Fruit fly (Drosophila melanogaster): ENCODE results near the gene Ggt-1.

Ggt-1 gene

DNA sequence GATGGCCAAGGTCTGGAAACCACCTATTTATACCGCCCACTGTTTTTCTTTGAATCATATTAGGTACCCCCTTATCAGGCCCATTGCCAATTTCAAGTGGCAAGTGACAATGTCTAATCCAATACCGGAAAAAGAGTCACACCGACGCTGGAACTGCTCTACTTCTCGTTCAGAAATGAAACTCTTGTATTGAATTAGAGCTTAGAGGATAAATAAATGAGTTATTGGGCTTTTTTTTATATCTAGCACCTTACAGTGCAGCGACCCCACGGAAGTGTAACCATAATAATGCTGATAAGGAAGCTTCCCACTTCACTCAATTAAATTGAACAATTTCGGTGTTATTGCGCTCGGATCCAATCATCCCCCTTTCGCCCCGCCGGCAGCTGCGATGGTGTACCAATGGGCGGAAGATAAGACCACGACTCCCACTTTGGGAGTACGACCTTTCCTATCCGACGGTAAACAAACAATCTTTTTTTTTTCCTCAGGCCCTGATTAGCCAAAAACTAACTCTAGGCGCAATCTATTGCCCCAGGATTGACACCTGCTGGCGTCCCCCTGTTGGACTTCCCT is 18.1 kb downstream of the Ggt-1 start, which contains the start of gene CG15043 (continued):
- no peak for TF ChIP-seq CG31365 (tag; optimal IDR thresholded peaks at IDR 0.05)
- peak; percentile 40 for TF ChIP-seq CG17359 (tag; optimal IDR thresholded peaks at IDR 0.05)
- no peak for TF ChIP-seq sob (GFP tag; IDR thresholded peaks at IDR 0.05)
- no peak for TF ChIP-seq ERR (GFP tag; optimal IDR thresholded peaks at IDR 0.05)
- peak; percentile 14 for TF ChIP-seq CG12155 (GFP tag; optimal IDR thresholded peaks at IDR 0.05)
- peak; percentile 41; the same call in 1 of the 2 replicates for TF ChIP-seq crol (GFP tag; IDR thresholded peaks at IDR 0.05)
- peak; percentile 13 for TF ChIP-seq CG18476 (GFP tag; optimal IDR thresholded peaks at IDR 0.05)
- peak; percentile 12 for TF ChIP-seq Dek (tag; optimal IDR thresholded peaks at IDR 0.05)
- TF ChIP-seq tgo (GFP tag; IDR thresholded peaks at IDR 0.05) = peak; percentile 29; the same call in 1 of the 3 replicates
- TF ChIP-seq Sry-δ (GFP tag; optimal IDR thresholded peaks at IDR 0.05) = peak; percentile 16
- peak; percentile 55; the same call in 1 of the 3 replicates for TF ChIP-seq ase (GFP tag; IDR thresholded peaks at IDR 0.05)
- TF ChIP-seq pho (GFP tag; optimal IDR thresholded peaks at IDR 0.05) = peak; percentile 37
- no peak for TF ChIP-seq CG7928 (GFP tag; optimal IDR thresholded peaks at IDR 0.05)
- peak; percentile 23; the same call in 1 of the 2 replicates for TF ChIP-seq rib (GFP tag; IDR thresholded peaks at IDR 0.05)
- peak; percentile 49; the same call in 1 of the 2 replicates for TF ChIP-seq E2f1 (GFP tag; IDR thresholded peaks at IDR 0.05)
- peak; percentile 44 for TF ChIP-seq cwo (GFP tag; optimal IDR thresholded peaks at IDR 0.05)
- no peak for TF ChIP-seq hkb (optimal IDR thresholded peaks at IDR 0.05)
- TF ChIP-seq hkb (GFP tag; IDR thresholded peaks at IDR 0.05) = peak; percentile 57
- TF ChIP-seq ind (GFP tag; optimal IDR thresholded peaks at IDR 0.05) = peak; percentile 32
- peak; percentile 28; the same call in 1 of the 2 replicates for TF ChIP-seq CG6689 (GFP tag; IDR thresholded peaks at IDR 0.05)
- peak; percentile 71 for TF ChIP-seq Meics (GFP tag; optimal IDR thresholded peaks at IDR 0.05)
- peak; percentile 6 for TF ChIP-seq nmo (GFP tag; optimal IDR thresholded peaks at IDR 0.05)
- TF ChIP-seq fu2 (GFP tag; optimal IDR thresholded peaks at IDR 0.05) = peak; percentile 9
- peak; percentile 34 for TF ChIP-seq CG13624 (GFP tag; optimal IDR thresholded peaks at IDR 0.05)
- TF ChIP-seq lbe (GFP tag; optimal IDR thresholded peaks at IDR 0.05) = peak; percentile 24
- TF ChIP-seq CG11456 (GFP tag; IDR thresholded peaks at IDR 0.05) = peak; percentile 73; the same call in 2 of the 3 replicates
- TF ChIP-seq HLH54F (GFP tag; optimal IDR thresholded peaks at IDR 0.05) = peak; percentile 39
- TF ChIP-seq CG3847 (GFP tag; IDR thresholded peaks at IDR 0.05) = peak; percentile 52; the same call in 1 of the 2 replicates
- TF ChIP-seq ato (GFP tag; IDR thresholded peaks at IDR 0.05; ENCODE audit: partially characterized antibody) = no peak
- no peak for TF ChIP-seq Asciz (GFP tag; optimal IDR thresholded peaks at IDR 0.05)
- peak; percentile 61; the same call in 1 of the 3 replicates for TF ChIP-seq CG11695 (GFP tag; IDR thresholded peaks at IDR 0.05)
- no peak for TF ChIP-seq CG4328 (GFP tag; optimal IDR thresholded peaks at IDR 0.05)
- 0 out of 3 replicates have a peak, but pooled peaks have one; percentile 10 for TF ChIP-seq CG11560 (tag; IDR thresholded peaks at IDR 0.05)
- peak; percentile 70 for TF ChIP-seq row (GFP tag; IDR thresholded peaks at IDR 0.05)
- peak; percentile 72 for TF ChIP-seq Ptx1 (GFP tag; IDR thresholded peaks at IDR 0.05)
- TF ChIP-seq odd (GFP tag; optimal IDR thresholded peaks at IDR 0.05) = no peak
- TF ChIP-seq klu (GFP tag; IDR thresholded peaks at IDR 0.05) = 0 out of 2 replicates have a peak, but pooled peaks have one; percentile 14
- peak; percentile 81 for TF ChIP-seq GATAe (GFP tag; conservative IDR thresholded peaks at IDR 0.05)
- peak; percentile 67 for TF ChIP-seq lilli (GFP tag; optimal IDR thresholded peaks at IDR 0.05)
- peak; percentile 46; the same call in 1 of the 2 replicates for TF ChIP-seq Ada2b (GFP tag; IDR thresholded peaks at IDR 0.05)
- peak; percentile 78 for TF ChIP-seq Dbx (GFP tag; IDR thresholded peaks at IDR 0.05)
- TF ChIP-seq CG9727 (GFP tag; optimal IDR thresholded peaks at IDR 0.05) = peak; percentile 12
- peak; percentile 72 for TF ChIP-seq ranshi (GFP tag; IDR thresholded peaks at IDR 0.05)
- peak; percentile 76 for TF ChIP-seq Hey (tag; optimal IDR thresholded peaks at IDR 0.05)
- TF ChIP-seq Xrp1 (GFP tag; IDR thresholded peaks at IDR 0.05) = peak; percentile 38; the same call in 1 of the 2 replicates
- TF ChIP-seq Med (GFP tag) = peak; percentile 84
- peak; percentile 39 for TF ChIP-seq CG4730 (GFP tag; IDR thresholded peaks at IDR 0.05)
- peak; percentile 22 for TF ChIP-seq sug (tag; optimal IDR thresholded peaks at IDR 0.05)
- TF ChIP-seq CG4360 (GFP tag; IDR thresholded peaks at IDR 0.05) = no peak
- no peak for TF ChIP-seq otp (GFP tag; IDR thresholded peaks at IDR 0.05)
- TF ChIP-seq Mrtf (GFP tag; IDR thresholded peaks at IDR 0.05) = 0 out of 3 replicates have a peak, but pooled peaks have one; percentile 33

Data from whole organism, embryonic.